Worm (Caenorhabditis elegans) whole organism, young adult: ENCODE results near the gene K02D3.1.

ENCODE experiments used
- B0261.1 ChIP-seq: sonication (generic microtip); optimal IDR thresholded peaks from 2 replicates; lab custom pipeline; 2016; ENCODE audit warnings: mild to moderate bottlenecking, missing genetic modification characterization, moderate library complexity, missing compliant biosample characterization
- B0336.3 ChIP-seq: fragments of 200-800 bp; sonication (Bioruptor generic); IDR thresholded peaks from 2 replicates; pipeline ENCODE4 v1.3.6; 2022; ENCODE audit warnings: missing genetic modification characterization, missing compliant biosample characterization
- F10E7.11 ChIP-seq: sonication (generic microtip); optimal IDR thresholded peaks from 2 replicates; lab custom pipeline; 2017; ENCODE audit warnings: mild to moderate bottlenecking, missing genetic modification characterization, moderate library complexity, missing compliant biosample characterization
- F57A8.1 ChIP-seq: fragments of 200-800 bp; sonication (Bioruptor generic); optimal IDR thresholded peaks from 2 replicates; lab custom pipeline; 2018; ENCODE audit warnings: mild to moderate bottlenecking, missing genetic modification characterization, moderate library complexity, missing compliant biosample characterization
- K12H6.12 ChIP-seq: fragments of 200-800 bp; sonication (Bioruptor generic); optimal IDR thresholded peaks from 2 replicates; lab custom pipeline; 2018; ENCODE audit warnings: mild to moderate bottlenecking, missing genetic modification characterization, missing compliant biosample characterization
- T07F8.4 ChIP-seq: sonication (generic microtip); optimal IDR thresholded peaks from 2 replicates; lab custom pipeline; 2016; ENCODE audit warnings: mild to moderate bottlenecking, missing genetic modification characterization, moderate library complexity, missing compliant biosample characterization
- T26A5.8 ChIP-seq: sonication (generic microtip); optimal IDR thresholded peaks from 2 replicates; lab custom pipeline; 2016; ENCODE audit warnings: missing genetic modification characterization, missing compliant biosample characterization
- akir-1 ChIP-seq: fragments of 200-800 bp; sonication (Bioruptor generic); optimal IDR thresholded peaks from 2 replicates; lab custom pipeline; 2018; ENCODE audit warnings: mild to moderate bottlenecking, missing genetic modification characterization, moderate library complexity, missing compliant biosample characterization
- aptf-2 ChIP-seq: fragments of 200-800 bp; sonication (Bioruptor generic); conservative IDR thresholded peaks from 2 replicates; pipeline ENCODE4 v1.3.6; 2022; ENCODE audit warnings: missing genetic modification reagents, missing genetic modification characterization, missing compliant biosample characterization
- aptf-3 ChIP-seq: fragments of 200-800 bp; sonication (Bioruptor generic); IDR thresholded peaks from 2 replicates; pipeline ENCODE4 v1.3.6; 2022; ENCODE audit warnings: missing genetic modification characterization, missing compliant biosample characterization
- atf-7 ChIP-seq: sonication (generic microtip); optimal IDR thresholded peaks from 2 replicates; lab custom pipeline; 2017; ENCODE audit warnings: mild to moderate bottlenecking, missing genetic modification characterization, missing compliant biosample characterization
- athp-1 ChIP-seq: sonication (generic microtip); optimal IDR thresholded peaks from 2 replicates; lab custom pipeline; 2017; ENCODE audit warnings: mild to moderate bottlenecking, missing genetic modification characterization, missing compliant biosample characterization
- cebp-1 ChIP-seq, 2 experiments: fragments of 200-800 bp in 1 of 2; sonication (Bioruptor generic) in 1 of 2; sonication (generic microtip) in 1 of 2; IDR thresholded peaks in 1 of 2; optimal IDR thresholded peaks in 1 of 2; 2 replicates each; pipeline versions ENCODE4 v1.3.6 to Lab custom; 2017 to 2022; ENCODE audit warnings: missing compliant biosample characterization in 2 of 2, missing genetic modification characterization in 2 of 2, mild to moderate bottlenecking in 1 of 2, missing genetic modification reagents in 1 of 2, moderate library complexity in 1 of 2
- cebp-2 ChIP-seq: fragments of 200-800 bp; sonication (Bioruptor generic); IDR thresholded peaks from 2 replicates; pipeline ENCODE4 v1.3.6; 2022; ENCODE audit warnings: missing genetic modification characterization, missing compliant biosample characterization
- ceh-100 ChIP-seq: fragments of 200-800 bp; sonication (Bioruptor generic); IDR thresholded peaks from 2 replicates; pipeline ENCODE4 v1.3.6; 2022; ENCODE audit warnings: missing genetic modification reagents, missing genetic modification characterization, missing compliant biosample characterization
- ceh-40 ChIP-seq: fragments of 200-800 bp; sonication (Bioruptor generic); IDR thresholded peaks from 2 replicates; pipeline ENCODE4 v1.3.6; 2022; ENCODE audit warnings: missing genetic modification characterization, missing compliant biosample characterization
- ceh-91 ChIP-seq: fragments of 200-800 bp; sonication (Bioruptor generic); IDR thresholded peaks from 2 replicates; pipeline ENCODE4 v1.3.6; 2022; ENCODE audit warnings: missing genetic modification reagents, missing genetic modification characterization, missing compliant biosample characterization
- efl-1 ChIP-seq: fragments of 150-350 bp; optimal IDR thresholded peaks from 2 replicates; lab custom pipeline; 2014; ENCODE audit warnings: missing biosample characterization, missing genetic modification reagents, missing genetic modification characterization
- egrh-3 ChIP-seq: fragments of 200-800 bp; sonication (Bioruptor generic); IDR thresholded peaks from 2 replicates; pipeline ENCODE4 v1.3.6; 2022; ENCODE audit warnings: missing genetic modification reagents, missing genetic modification characterization, missing compliant biosample characterization
- ekl-4 ChIP-seq: fragments of 200-800 bp; sonication (Bioruptor generic); IDR thresholded peaks from 2 replicates; pipeline ENCODE4 v1.3.6; 2022; ENCODE audit warnings: missing genetic modification reagents, missing genetic modification characterization, missing compliant biosample characterization
- let-526 ChIP-seq: fragments of 200-800 bp; sonication (Bioruptor generic); IDR thresholded peaks from 2 replicates; pipeline ENCODE4 v1.3.6; 2022; ENCODE audit warnings: missing genetic modification reagents, missing genetic modification characterization, missing compliant biosample characterization
- lin-35 ChIP-seq, 3 experiments: fragments of 150-350 bp in 2 of 3; sonication (generic microtip) in 1 of 3; optimal IDR thresholded peaks; 2 replicates each; lab custom pipeline; 2014 to 2018; ENCODE audit warnings: missing biosample characterization in 3 of 3, missing genetic modification characterization in 3 of 3, missing genetic modification reagents in 3 of 3
- madf-3 ChIP-seq: fragments of 200-800 bp; sonication (Bioruptor generic); IDR thresholded peaks from 2 replicates; pipeline ENCODE4 v1.3.6; 2022; ENCODE audit warnings: missing genetic modification reagents, missing genetic modification characterization, missing compliant biosample characterization
- madf-6 ChIP-seq: fragments of 200-800 bp; sonication (Bioruptor generic); IDR thresholded peaks from 2 replicates; pipeline ENCODE4 v1.3.6; 2022; ENCODE audit warnings: missing genetic modification reagents, missing genetic modification characterization, missing compliant biosample characterization
- madf-8 ChIP-seq: fragments of 200-800 bp; sonication (Bioruptor generic); conservative IDR thresholded peaks from 2 replicates; pipeline ENCODE4 v1.3.6; 2022; ENCODE audit warnings: missing genetic modification reagents, missing genetic modification characterization, missing compliant biosample characterization
- mcd-1 ChIP-seq: fragments of 200-800 bp; sonication (Bioruptor generic); IDR thresholded peaks from 2 replicates; pipeline ENCODE4 v1.3.6; 2022; ENCODE audit warnings: missing genetic modification reagents, missing genetic modification characterization, missing compliant biosample characterization
- mel-28 ChIP-seq: sonication (generic microtip); optimal IDR thresholded peaks from 2 replicates; lab custom pipeline; 2016; ENCODE audit warnings: borderline replicate concordance, mild to moderate bottlenecking, missing genetic modification characterization, missing compliant biosample characterization
- mes-4 ChIP-seq: sonication (generic microtip); optimal IDR thresholded peaks from 2 replicates; lab custom pipeline; 2016; ENCODE audit warnings: missing genotype, missing genetic modification characterization, missing compliant biosample characterization
- nhr-80 ChIP-seq: sonication (generic microtip); optimal IDR thresholded peaks from 2 replicates; lab custom pipeline; 2016; ENCODE audit warnings: missing genetic modification characterization, missing compliant biosample characterization
- nhr-90 ChIP-seq: sonication (generic microtip); optimal IDR thresholded peaks from 2 replicates; lab custom pipeline; 2016; ENCODE audit warnings: missing genotype, mild to moderate bottlenecking, missing genetic modification characterization, missing compliant biosample characterization
- pbrm-1 ChIP-seq: fragments of 200-800 bp; sonication (Bioruptor generic); IDR thresholded peaks from 2 replicates; pipeline ENCODE4 v1.3.6; 2022; ENCODE audit warnings: missing genetic modification reagents, missing genetic modification characterization, missing compliant biosample characterization
- rec-8 ChIP-seq, 2 experiments: sonication (generic microtip); optimal IDR thresholded peaks; 2 replicates each; lab custom pipeline; 2016; ENCODE audit warnings: mild to moderate bottlenecking in 2 of 2, missing genetic modification characterization in 2 of 2, missing genetic modification reagents in 2 of 2, missing genotype in 2 of 2, missing biosample characterization in 1 of 2, missing compliant biosample characterization in 1 of 2, moderate library complexity in 1 of 2
- repo-1 ChIP-seq: sonication (generic microtip); optimal IDR thresholded peaks from 2 replicates; lab custom pipeline; 2017; ENCODE audit warnings: mild to moderate bottlenecking, missing genetic modification characterization, missing compliant biosample characterization
- rpc-1 ChIP-seq, 2 experiments: fragments of 150-350 bp in 1 of 2; sonication (generic microtip) in 1 of 2; optimal IDR thresholded peaks; 2 replicates each; lab custom pipeline; 2014 to 2018; ENCODE audit warnings: missing biosample characterization in 1 of 2, missing genetic modification characterization in 1 of 2, missing genetic modification reagents in 1 of 2, missing genotype in 1 of 2
- sdz-38 ChIP-seq: sonication (generic microtip); optimal IDR thresholded peaks from 2 replicates; lab custom pipeline; 2016; ENCODE audit warnings: missing genotype, missing genetic modification characterization, missing compliant biosample characterization
- snpc-1.1 ChIP-seq: sonication (generic microtip); optimal IDR thresholded peaks from 2 replicates; lab custom pipeline; 2017; ENCODE audit warnings: missing genetic modification characterization, mild to moderate bottlenecking, missing compliant biosample characterization, antibody characterized with exemption, moderate library complexity, missing genotype, missing genetic modification reagents; ENCODE audit not compliant: insufficient read depth
- somi-1 ChIP-seq: fragments of 200-800 bp; sonication (Bioruptor generic); optimal IDR thresholded peaks from 2 replicates; lab custom pipeline; 2018; ENCODE audit warnings: mild to moderate bottlenecking, missing genetic modification characterization, missing compliant biosample characterization
- tbp1 ChIP-seq: fragments of 200-800 bp; sonication (Bioruptor generic); optimal IDR thresholded peaks from 2 replicates; lab custom pipeline; 2018; ENCODE audit warnings: mild to moderate bottlenecking, missing genetic modification characterization, missing compliant biosample characterization
- zfh-2 ChIP-seq: fragments of 200-800 bp; sonication (Bioruptor generic); conservative IDR thresholded peaks from 2 replicates; pipeline ENCODE4 v1.3.6; 2022; ENCODE audit warnings: missing genetic modification reagents, missing genetic modification characterization, missing compliant biosample characterization
- ztf-18 ChIP-seq: sonication (generic microtip); optimal IDR thresholded peaks from 2 replicates; lab custom pipeline; 2016; ENCODE audit warnings: missing genotype, mild to moderate bottlenecking, missing genetic modification characterization, missing compliant biosample characterization
- ztf-26 ChIP-seq: sonication (generic microtip); optimal IDR thresholded peaks from 2 replicates; lab custom pipeline; 2017; ENCODE audit warnings: missing genetic modification characterization, missing compliant biosample characterization
- ztf-28 ChIP-seq: fragments of 200-800 bp; sonication (Bioruptor generic); IDR thresholded peaks from 2 replicates; pipeline ENCODE4 v1.3.6; 2022; ENCODE audit warnings: missing genetic modification reagents, missing genetic modification characterization, missing compliant biosample characterization

K02D3.1 gene

ce11 chrX:13711909-13712308 is 5.2 kb downstream of the K02D3.1 start, which contains the start of gene K02D3.2:
Gene K02D3.2, minus strand, starts transcription at chrX:13712009.
- TF ChIP-seq repo-1 (tag; lab: Kevin White, UChicago) (no peak), aptf-2 (no peak)

ce11 chrX:13712992-13713391 is 6.3 kb downstream of the K02D3.1 start:
- TF ChIP-seq ceh-40 (GFP tag; lab: Robert Waterston, UW) (no peak), pbrm-1 (GFP tag; lab: Robert Waterston, UW) (no peak), F10E7.11 (tag; lab: Kevin White, UChicago) (no peak), nhr-80 (tag; lab: Kevin White, UChicago) (no peak), ztf-28 (no peak), ceh-100 (GFP tag; lab: Robert Waterston, UW) (no peak)
- TF ChIP-seq, all 124 proteins: peak for 0

ce11 chrX:13713857-13714256 is 7.2 kb downstream of the K02D3.1 start, which contains the start of gene K11E4.1:
Gene K11E4.1, plus strand, starts transcription at chrX:13714157.
- TF ChIP-seq ztf-18 (tag; lab: Kevin White, UChicago) (no peak), cebp-1 (GFP tag; IDR thresholded peaks at IDR 0.05; lab: Robert Waterston, UW) (no peak), cebp-1 (tag; optimal IDR thresholded peaks at IDR 0.05; lab: Kevin White, UChicago) (no peak), atf-7 (tag; lab: Kevin White, UChicago) (no peak), mes-4 (no peak), efl-1 (GFP tag; lab: Kevin White, UChicago) (no peak), madf-8 (no peak)

ce11 chrX:13714710-13715109 is 8.0 kb downstream of the K02D3.1 start:
- no peak for TF ChIP-seq snpc-1.1 (tag; lab: Kevin White, UChicago)
- no peak for TF ChIP-seq ekl-4 (GFP tag; lab: Robert Waterston, UW)
- TF ChIP-seq madf-3 = no peak
- no peak for TF ChIP-seq aptf-2
- no peak for TF ChIP-seq egrh-3 (GFP tag; lab: Robert Waterston, UW)
- TF ChIP-seq aptf-3 (GFP tag; lab: Robert Waterston, UW) = 0 out of 2 replicates have a peak, but pooled peaks have one; percentile 80
- no peak for TF ChIP-seq sdz-38 (tag; lab: Kevin White, UChicago)
- TF ChIP-seq cebp-2 (GFP tag; lab: Robert Waterston, UW) = peak; percentile 87
- no peak; the same call in 1 of the 2 replicates for TF ChIP-seq mcd-1 (GFP tag; lab: Robert Waterston, UW)
- no peak for TF ChIP-seq madf-6 (GFP tag; lab: Robert Waterston, UW)
- TF ChIP-seq B0336.3 = no peak
- TF ChIP-seq ceh-91 (GFP tag; lab: Robert Waterston, UW) = no peak
- TF ChIP-seq B0261.1 (tag; lab: Kevin White, UChicago) = peak; percentile 75
- TF ChIP-seq mel-28 (tag; lab: Kevin White, UChicago) = no peak
- TF ChIP-seq madf-8 = no peak
- peak; percentile 7 for TF ChIP-seq ztf-26 (tag; lab: Kevin White, UChicago)
- TF ChIP-seq lin-35 (GFP tag; optimal IDR thresholded peaks at IDR 0.05; lab: Kevin White, UChicago) = no peak
- peak; percentile 13 for TF ChIP-seq somi-1
- TF ChIP-seq efl-1 (GFP tag; lab: Kevin White, UChicago) = no peak
- no peak for TF ChIP-seq zfh-2
- TF ChIP-seq athp-1 (tag; lab: Kevin White, UChicago) = peak; percentile 8
- TF ChIP-seq cebp-1 (GFP tag; IDR thresholded peaks at IDR 0.05; lab: Robert Waterston, UW) = no peak
- TF ChIP-seq cebp-1 (tag; optimal IDR thresholded peaks at IDR 0.05; lab: Kevin White, UChicago) = no peak
- peak; percentile 79 for TF ChIP-seq rpc-1 (optimal IDR thresholded peaks at IDR 0.05; lab: Kevin White, UChicago)
- peak; percentile 87 for TF ChIP-seq rpc-1 (tag; optimal IDR thresholded peaks at IDR 0.05; lab: Kevin White, UChicago)
- TF ChIP-seq let-526 (GFP tag; lab: Robert Waterston, UW) = no peak
- TF ChIP-seq T07F8.4 = peak; percentile 7
- TF ChIP-seq F57A8.1 = no peak
- TF ChIP-seq K12H6.12 = no peak
- no peak for TF ChIP-seq akir-1 (GFP tag; lab: Kevin White, UChicago)
- TF ChIP-seq nhr-90 = peak; percentile 71
- TF ChIP-seq tbp1 (GFP tag; lab: Kevin White, UChicago) = peak; percentile 88
- TF ChIP-seq rec-8 (tag; optimal IDR thresholded peaks at IDR 0.05; lab: Kevin White, UChicago) = peak; percentile 52 to 68
- TF ChIP-seq atf-7 (tag; lab: Kevin White, UChicago) = no peak
- TF ChIP-seq T26A5.8 = no peak
- TF ChIP-seq nhr-80 (tag; lab: Kevin White, UChicago) = no peak
